Worm (Caenorhabditis elegans) whole organism, late embryonic: ENCODE data around the gene K02F6.6.

Experiments
- C08G9.2 ChIP-seq: sonication (generic microtip); optimal IDR thresholded peaks from 2 replicates; lab custom pipeline; 2016; ENCODE audit warnings: mild to moderate bottlenecking, missing genetic modification characterization, moderate library complexity, missing compliant biosample characterization
- ama-1 ChIP-seq: fragments of 150-350 bp; optimal IDR thresholded peaks from 2 replicates; lab custom pipeline; 2014
- ceh-24 ChIP-seq: sonication (generic microtip); optimal IDR thresholded peaks from 2 replicates; lab custom pipeline; 2016; ENCODE audit warnings: mild to moderate bottlenecking, missing genetic modification characterization, missing compliant biosample characterization
- dve-1 ChIP-seq: sonication (generic microtip); optimal IDR thresholded peaks from 2 replicates; lab custom pipeline; 2017; ENCODE audit warnings: antibody characterized with exemption, mild to moderate bottlenecking, missing genetic modification characterization, missing compliant biosample characterization
- nhr-11 ChIP-seq: fragments of 150-350 bp; optimal IDR thresholded peaks from 2 replicates; lab custom pipeline; 2014; ENCODE audit warnings: missing biosample characterization, missing genetic modification characterization
- pat-9 ChIP-seq: fragments of 200-800 bp; sonication (Bioruptor generic); optimal IDR thresholded peaks from 2 replicates; lab custom pipeline; 2018; ENCODE audit warnings: mild to moderate bottlenecking, missing genetic modification characterization, moderate library complexity, missing compliant biosample characterization
- pha-4 ChIP-seq: fragments of 150-350 bp; optimal IDR thresholded peaks from 2 replicates; lab custom pipeline; 2018; ENCODE audit warnings: missing biosample characterization, missing genetic modification reagents, missing genetic modification characterization
- ttx-3 ChIP-seq: sonication (generic microtip); optimal IDR thresholded peaks from 2 replicates; lab custom pipeline; 2016; ENCODE audit warnings: missing genetic modification reagents, missing genetic modification characterization, missing compliant biosample characterization
- unc-86 ChIP-seq: sonication (generic microtip); optimal IDR thresholded peaks from 2 replicates; lab custom pipeline; 2016; ENCODE audit warnings: missing genetic modification characterization, missing compliant biosample characterization

ce11 chrII:2521960-2522359 is 8.6 kb upstream of the K02F6.6 start, which contains the start of gene bath-13:
- TF ChIP-seq dve-1 (tag; lab: Kevin White, UChicago) = no peak
- no peak for TF ChIP-seq ttx-3 (tag; lab: Kevin White, UChicago)
- no peak for TF ChIP-seq unc-86
- TF ChIP-seq C08G9.2 (tag; lab: Kevin White, UChicago) = no peak
- no peak for TF ChIP-seq ama-1
- TF ChIP-seq ceh-24 (tag; lab: Kevin White, UChicago) = no peak
- no peak for TF ChIP-seq nhr-11
- TF ChIP-seq pha-4 (tag; lab: Kevin White, UChicago) = no peak
- no peak for TF ChIP-seq pat-9 (tag; lab: Kevin White, UChicago)
